Fruit fly (Drosophila melanogaster): ENCODE measurements around the gene Grip163.
A peak's percentile ranks its signal among the peaks of the same experiment; 100 is the strongest.

The Grip163 gene

dm6 chr3L:12030521-12030920, 32.6 kb upstream of the Grip163 start (continued):
- no peak for TF ChIP-seq Asciz (GFP tag; optimal IDR thresholded peaks at IDR 0.05)
- TF ChIP-seq vnd (GFP tag; IDR thresholded peaks at IDR 0.05; ENCODE audit: partially characterized antibody): no peak
- no peak for TF ChIP-seq jumu (GFP tag; optimal IDR thresholded peaks at IDR 0.05)
- TF ChIP-seq CG6689 (GFP tag; IDR thresholded peaks at IDR 0.05): 0 out of 2 replicates have a peak, but pooled peaks have one; percentile 29
- TF ChIP-seq sima (GFP tag; optimal IDR thresholded peaks at IDR 0.05): no peak
- no peak for TF ChIP-seq Lpt (GFP tag; optimal IDR thresholded peaks at IDR 0.05)
- TF ChIP-seq CG31441 (GFP tag; IDR thresholded peaks at IDR 0.05): 0 out of 2 replicates have a peak, but pooled peaks have one; percentile 8
- TF ChIP-seq Oli (tag; optimal IDR thresholded peaks at IDR 0.05): peak; percentile 16
- TF ChIP-seq D (optimal IDR thresholded peaks at IDR 0.05): no peak
- no peak for TF ChIP-seq D (GFP tag; optimal IDR thresholded peaks at IDR 0.05)
- TF ChIP-seq dan (GFP tag; IDR thresholded peaks at IDR 0.05): no peak
- peak; percentile 60 for TF ChIP-seq sens (GFP tag)
- no peak for TF ChIP-seq gcm (GFP tag; optimal IDR thresholded peaks at IDR 0.05)
- TF ChIP-seq CG17612 (GFP tag; IDR thresholded peaks at IDR 0.05): no peak
- TF ChIP-seq danr (GFP tag; IDR thresholded peaks at IDR 0.05): no peak
- no peak for TF ChIP-seq ERR (GFP tag; optimal IDR thresholded peaks at IDR 0.05)
- no peak for TF ChIP-seq CG12071 (GFP tag; optimal IDR thresholded peaks at IDR 0.05)
- TF ChIP-seq ato (GFP tag; IDR thresholded peaks at IDR 0.05; ENCODE audit: partially characterized antibody): no peak
- peak; percentile 18 for TF ChIP-seq D19B (GFP tag; optimal IDR thresholded peaks at IDR 0.05)
- TF ChIP-seq hth (optimal IDR thresholded peaks at IDR 0.05): no peak
- no peak for TF ChIP-seq ranshi (GFP tag; IDR thresholded peaks at IDR 0.05)
- TF ChIP-seq CG14710 (tag; optimal IDR thresholded peaks at IDR 0.05): peak; percentile 6

- TF ChIP-seq kni (GFP tag; optimal IDR thresholded peaks at IDR 0.05) (no peak), CG42726 (GFP tag; IDR thresholded peaks at IDR 0.05; ENCODE audit: partially characterized antibody) (0 out of 2 replicates have a peak, but pooled peaks have one; percentile 23), nom (GFP tag; optimal IDR thresholded peaks at IDR 0.05) (peak; percentile 11), Ets65A (GFP tag) (peak; percentile 71)
These were observed 30.6 kb upstream of the Grip163 start for dm6 chr3L:12028534-12029029.

dm6 chr3L:12027929-12028328, 30.0 kb upstream of the Grip163 start:
- no peak for TF ChIP-seq h (optimal IDR thresholded peaks at IDR 0.05)
- TF ChIP-seq unc-4 (GFP tag; IDR thresholded peaks at IDR 0.05; ENCODE audit: partially characterized antibody): no peak

dm6 chr3L:12024947-12025346, 27.0 kb upstream of the Grip163 start:
- TF ChIP-seq row (GFP tag; IDR thresholded peaks at IDR 0.05): 0 out of 3 replicates have a peak, but pooled peaks have one; percentile 9
- peak; percentile 38 for TF ChIP-seq gem (tag; optimal IDR thresholded peaks at IDR 0.05)
- peak; percentile 10 for TF ChIP-seq Blimp-1 (GFP tag; optimal IDR thresholded peaks at IDR 0.05)
- TF ChIP-seq CG17359 (tag; optimal IDR thresholded peaks at IDR 0.05): peak; percentile 6
- TF ChIP-seq hth (optimal IDR thresholded peaks at IDR 0.05): no peak
- TF ChIP-seq dm (GFP tag; optimal IDR thresholded peaks at IDR 0.05): no peak
- TF ChIP-seq Lim3 (GFP tag; IDR thresholded peaks at IDR 0.05): no peak
- TF ChIP-seq Mes4 (GFP tag; optimal IDR thresholded peaks at IDR 0.05): no peak
- no peak for TF ChIP-seq dmrt11E (tag; optimal IDR thresholded peaks at IDR 0.05)
- TF ChIP-seq MESR4 (GFP tag; optimal IDR thresholded peaks at IDR 0.05): no peak
- no peak for TF ChIP-seq CG11560 (tag; IDR thresholded peaks at IDR 0.05)
- peak in 1 of 2 experiments; percentile 33 for TF ChIP-seq bsh (GFP tag; optimal IDR thresholded peaks at IDR 0.05)
- no peak for TF ChIP-seq gsb (GFP tag; IDR thresholded peaks at IDR 0.05)
- TF ChIP-seq Hey (tag; optimal IDR thresholded peaks at IDR 0.05): no peak
- TF ChIP-seq CG4328 (GFP tag; optimal IDR thresholded peaks at IDR 0.05): no peak
- no peak for TF ChIP-seq CG9215 (GFP tag; IDR thresholded peaks at IDR 0.05)
- no peak for TF ChIP-seq CG6791 (GFP tag; IDR thresholded peaks at IDR 0.05; ENCODE audit: partially characterized antibody)
- TF ChIP-seq Sox102F (GFP tag; optimal IDR thresholded peaks at IDR 0.05): peak; percentile 29
- TF ChIP-seq CG17186 (GFP tag; optimal IDR thresholded peaks at IDR 0.05): no peak
- no peak for TF ChIP-seq phol (tag; optimal IDR thresholded peaks at IDR 0.05)
- TF ChIP-seq CG7372 (GFP tag; IDR thresholded peaks at IDR 0.05): no peak
